Worm (Caenorhabditis elegans) whole organism, L3 larva: ENCODE measurements around the gene F07A11.4.
A peak's percentile ranks its signal among the peaks of the same experiment; 100 is the strongest.

Experiments used
- R02D3.7 ChIP-seq: fragments of 150-350 bp; optimal IDR thresholded peaks from 2 replicates; lab custom pipeline; 2014; ENCODE audit warnings: missing biosample characterization, missing genetic modification characterization
- ZK546.5 ChIP-seq: sonication (generic microtip); optimal IDR thresholded peaks from 2 replicates; lab custom pipeline; 2017; ENCODE audit warnings: missing biosample characterization, missing genetic modification characterization
- ama-1 ChIP-seq: fragments of 150-350 bp; optimal IDR thresholded peaks from 2 replicates; lab custom pipeline; 2018
- ceh-16 ChIP-seq: sonication (generic microtip); optimal IDR thresholded peaks from 2 replicates; lab custom pipeline; 2017; ENCODE audit warnings: missing biosample characterization, missing genetic modification characterization
- ceh-28 ChIP-seq: fragments of 150-350 bp; optimal IDR thresholded peaks from 2 replicates; lab custom pipeline; 2014; ENCODE audit warnings: missing biosample characterization, missing genetic modification reagents, missing genetic modification characterization
- ceh-82 ChIP-seq: fragments of 150-350 bp; optimal IDR thresholded peaks from 2 replicates; lab custom pipeline; 2014; ENCODE audit warnings: missing biosample characterization, missing genetic modification characterization
- ceh-9 ChIP-seq: sonication (generic microtip); optimal IDR thresholded peaks from 2 replicates; lab custom pipeline; 2018; ENCODE audit warnings: missing biosample characterization, missing genetic modification characterization
- daf-12 ChIP-seq: fragments of 150-350 bp; optimal IDR thresholded peaks from 2 replicates; lab custom pipeline; 2014; ENCODE audit warnings: missing biosample characterization, missing genetic modification reagents, missing genetic modification characterization
- egl-27 ChIP-seq: sonication (generic microtip); optimal IDR thresholded peaks from 4 replicates; lab custom pipeline; 2017; ENCODE audit warnings: missing biosample characterization, missing genetic modification reagents, missing genetic modification characterization
- egl-5 ChIP-seq: fragments of 150-350 bp; optimal IDR thresholded peaks from 2 replicates; lab custom pipeline; 2017; ENCODE audit warnings: missing biosample characterization, missing genetic modification reagents, missing genetic modification characterization, inconsistent platforms
- elt-1 ChIP-seq: fragments of 150-350 bp; optimal IDR thresholded peaks from 2 replicates; lab custom pipeline; 2014; ENCODE audit warnings: missing biosample characterization, missing genetic modification characterization
- elt-2 ChIP-seq: sonication (generic microtip); optimal IDR thresholded peaks from 2 replicates; lab custom pipeline; 2016; ENCODE audit warnings: missing genetic modification reagents, mild to moderate bottlenecking, missing genetic modification characterization, missing compliant biosample characterization
- elt-3 ChIP-seq, 3 experiments: fragments of 150-350 bp in 1 of 3; sonication (generic microtip) in 2 of 3; optimal IDR thresholded peaks; 2 replicates in 2 of 3; 4 replicates in 1 of 3; lab custom pipeline; 2014 to 2017; ENCODE audit warnings: missing biosample characterization in 3 of 3, missing genetic modification characterization in 3 of 3
- eor-1 ChIP-seq, 2 experiments: fragments of 150-350 bp; optimal IDR thresholded peaks; 2 replicates each; lab custom pipeline; 2014 to 2018; ENCODE audit warnings: missing biosample characterization in 2 of 2, missing genetic modification characterization in 2 of 2
- fkh-10 ChIP-seq: sonication (generic microtip); optimal IDR thresholded peaks from 2 replicates; lab custom pipeline; 2017; ENCODE audit warnings: missing biosample characterization, missing genetic modification reagents, missing genetic modification characterization
- fkh-2 ChIP-seq: fragments of 150-350 bp; optimal IDR thresholded peaks from 2 replicates; lab custom pipeline; 2014; ENCODE audit warnings: missing biosample characterization, missing genetic modification reagents, missing genetic modification characterization
- fos-1 ChIP-seq: fragments of 150-350 bp; optimal IDR thresholded peaks from 2 replicates; lab custom pipeline; 2014; ENCODE audit warnings: missing biosample characterization, missing genetic modification characterization
- lin-39 ChIP-seq: fragments of 150-350 bp; optimal IDR thresholded peaks from 2 replicates; lab custom pipeline; 2018; ENCODE audit warnings: missing biosample characterization, missing genetic modification reagents, missing genetic modification characterization
- lsy-12 ChIP-seq: sonication (generic microtip); optimal IDR thresholded peaks from 2 replicates; lab custom pipeline; 2016; ENCODE audit warnings: mild to moderate bottlenecking, missing genetic modification characterization, missing compliant biosample characterization
- mdl-1 ChIP-seq: fragments of 150-350 bp; optimal IDR thresholded peaks from 2 replicates; lab custom pipeline; 2014; ENCODE audit warnings: missing biosample characterization, missing genetic modification characterization
- mml-1 ChIP-seq: fragments of 150-350 bp; sonication (generic microtip); optimal IDR thresholded peaks from 3 replicates; lab custom pipeline; 2014; ENCODE audit warnings: missing biosample characterization, missing genetic modification characterization
- nfya-1 ChIP-seq: sonication (generic microtip); optimal IDR thresholded peaks from 2 replicates; lab custom pipeline; 2017; ENCODE audit warnings: missing genetic modification characterization, mild to moderate bottlenecking, missing compliant biosample characterization, antibody characterized with exemption, moderate library complexity; ENCODE audit not compliant: insufficient read depth
- nhr-11 ChIP-seq: fragments of 150-350 bp; optimal IDR thresholded peaks from 2 replicates; lab custom pipeline; 2014; ENCODE audit warnings: missing biosample characterization, missing genetic modification characterization
- nhr-12 ChIP-seq: fragments of 150-350 bp; optimal IDR thresholded peaks from 2 replicates; lab custom pipeline; 2014; ENCODE audit warnings: missing biosample characterization, missing genetic modification characterization
- nhr-23 ChIP-seq: fragments of 150-350 bp; optimal IDR thresholded peaks from 2 replicates; lab custom pipeline; 2014; ENCODE audit warnings: missing biosample characterization, missing genetic modification reagents, missing genetic modification characterization
- nhr-237 ChIP-seq: fragments of 150-350 bp; optimal IDR thresholded peaks from 2 replicates; lab custom pipeline; 2014; ENCODE audit warnings: missing biosample characterization, missing genetic modification characterization
- nhr-25 ChIP-seq: sonication (generic microtip); optimal IDR thresholded peaks from 2 replicates; lab custom pipeline; 2017; ENCODE audit warnings: missing biosample characterization, missing genetic modification characterization
- nhr-28 ChIP-seq: fragments of 150-350 bp; optimal IDR thresholded peaks from 2 replicates; lab custom pipeline; 2014; ENCODE audit warnings: missing biosample characterization, missing genetic modification characterization
- nhr-43 ChIP-seq: sonication (generic microtip); optimal IDR thresholded peaks from 2 replicates; lab custom pipeline; 2016; ENCODE audit warnings: mild to moderate bottlenecking, missing genetic modification characterization, missing compliant biosample characterization; ENCODE audit not compliant: poor library complexity, severe bottlenecking
- nhr-67 ChIP-seq: fragments of 150-350 bp; optimal IDR thresholded peaks from 2 replicates; lab custom pipeline; 2014; ENCODE audit warnings: missing biosample characterization, missing genetic modification characterization
- nhr-76 ChIP-seq: fragments of 150-350 bp; sonication (generic microtip); optimal IDR thresholded peaks from 5 replicates; lab custom pipeline; 2014; ENCODE audit warnings: missing biosample characterization, missing genetic modification characterization
- nhr-77 ChIP-seq: fragments of 150-350 bp; optimal IDR thresholded peaks from 2 replicates; lab custom pipeline; 2014; ENCODE audit warnings: missing biosample characterization, missing genetic modification characterization
- pha-4 ChIP-seq: fragments of 150-350 bp; optimal IDR thresholded peaks from 2 replicates; lab custom pipeline; 2014; ENCODE audit warnings: missing biosample characterization, missing genetic modification reagents, missing genetic modification characterization
- pqm-1 ChIP-seq: fragments of 150-350 bp; optimal IDR thresholded peaks from 2 replicates; lab custom pipeline; 2017; ENCODE audit warnings: missing biosample characterization, missing genetic modification characterization, inconsistent platforms
- sea-2 ChIP-seq: fragments of 150-350 bp; sonication (generic microtip); optimal IDR thresholded peaks from 4 replicates; lab custom pipeline; 2014; ENCODE audit warnings: missing biosample characterization, missing genetic modification reagents, missing genetic modification characterization
- skn-1 ChIP-seq: fragments of 150-350 bp; optimal IDR thresholded peaks from 2 replicates; lab custom pipeline; 2014; ENCODE audit warnings: missing biosample characterization, missing genetic modification characterization
- snpc-4 ChIP-seq: fragments of 150-350 bp; optimal IDR thresholded peaks from 2 replicates; lab custom pipeline; 2014; ENCODE audit warnings: missing biosample characterization, missing genetic modification characterization
- tbx-2 ChIP-seq: sonication (generic microtip); optimal IDR thresholded peaks from 2 replicates; lab custom pipeline; 2016; ENCODE audit warnings: mild to moderate bottlenecking, missing genetic modification characterization, missing compliant biosample characterization
- unc-39 ChIP-seq: sonication (generic microtip); optimal IDR thresholded peaks from 4 replicates; lab custom pipeline; 2017; ENCODE audit warnings: missing biosample characterization, missing genetic modification characterization
- unc-62 ChIP-seq: fragments of 150-350 bp; sonication (generic microtip); optimal IDR thresholded peaks from 4 replicates; lab custom pipeline; 2014; ENCODE audit warnings: missing biosample characterization, missing genetic modification reagents, missing genetic modification characterization
- ztf-11 ChIP-seq: fragments of 150-350 bp; optimal IDR thresholded peaks from 2 replicates; lab custom pipeline; 2014; ENCODE audit warnings: missing biosample characterization, missing genetic modification characterization
- ztf-4 ChIP-seq: fragments of 150-350 bp; optimal IDR thresholded peaks from 2 replicates; lab custom pipeline; 2014; ENCODE audit warnings: missing biosample characterization, missing genetic modification characterization

The F07A11.4 gene

ce11 chrII:11642736-11643135 lies 41.9 kb downstream of the F07A11.4 start:
- TF ChIP-seq mdl-1 (no peak), ZK546.5 (tag; lab: Kevin White, UChicago) (no peak), ztf-11 (tag; lab: Kevin White, UChicago) (no peak), nfya-1 (tag; lab: Kevin White, UChicago) (peak; percentile 67), nhr-12 (no peak), ceh-9 (tag; lab: Kevin White, UChicago) (no peak), nhr-28 (no peak), pqm-1 (tag; lab: Kevin White, UChicago) (no peak), nhr-23 (tag; lab: Kevin White, UChicago) (no peak)

DNA sequence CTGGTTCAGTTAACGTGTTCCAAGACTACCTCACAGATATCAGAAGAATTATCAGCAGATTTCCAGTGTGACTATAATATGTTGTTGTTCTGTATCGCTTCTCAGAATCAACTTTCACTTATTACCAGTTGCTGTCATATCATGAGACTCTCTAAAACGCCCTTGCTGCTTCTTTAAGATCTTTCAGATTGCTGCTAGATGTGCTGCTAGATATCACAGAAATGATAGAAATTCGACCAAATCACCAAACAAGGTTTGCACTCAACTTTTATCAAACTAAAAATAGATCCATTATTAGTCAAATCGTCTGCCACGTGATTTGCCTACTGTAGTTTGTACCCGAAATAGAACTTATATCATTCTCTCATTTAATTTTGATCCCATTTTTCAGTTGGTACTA lies 43.7 kb downstream of the F07A11.4 start:
- TF ChIP-seq nhr-237 (tag; lab: Kevin White, UChicago) (no peak), nhr-43 (tag; lab: Kevin White, UChicago) (no peak), ztf-4 (tag; lab: Kevin White, UChicago) (no peak), eor-1 (tag; optimal IDR thresholded peaks at IDR 0.05; lab: Kevin White, UChicago) (no peak), egl-5 (no peak), unc-39 (tag; lab: Kevin White, UChicago) (no peak), ztf-11 (tag; lab: Kevin White, UChicago) (no peak), elt-1 (no peak), sea-2 (GFP tag; lab: Kevin White, UChicago) (no peak), tbx-2 (tag; lab: Kevin White, UChicago) (no peak), skn-1 (tag; lab: Kevin White, UChicago) (no peak), ceh-9 (tag; lab: Kevin White, UChicago) (no peak), elt-2 (tag; lab: Kevin White, UChicago) (no peak)

- TF ChIP-seq R02D3.7 (tag; lab: Kevin White, UChicago) (no peak), ceh-28 (no peak), mml-1 (tag; lab: Kevin White, UChicago) (no peak), fkh-10 (GFP tag; lab: Kevin White, UChicago) (no peak), nhr-12 (no peak), lin-39 (no peak), nhr-43 (tag; lab: Kevin White, UChicago) (peak; percentile 51), daf-12 (tag; lab: Kevin White, UChicago) (no peak), nhr-23 (tag; lab: Kevin White, UChicago) (no peak)
These were observed 44.6 kb downstream of the F07A11.4 start for ce11 chrII:11645383-11645782.

DNA sequence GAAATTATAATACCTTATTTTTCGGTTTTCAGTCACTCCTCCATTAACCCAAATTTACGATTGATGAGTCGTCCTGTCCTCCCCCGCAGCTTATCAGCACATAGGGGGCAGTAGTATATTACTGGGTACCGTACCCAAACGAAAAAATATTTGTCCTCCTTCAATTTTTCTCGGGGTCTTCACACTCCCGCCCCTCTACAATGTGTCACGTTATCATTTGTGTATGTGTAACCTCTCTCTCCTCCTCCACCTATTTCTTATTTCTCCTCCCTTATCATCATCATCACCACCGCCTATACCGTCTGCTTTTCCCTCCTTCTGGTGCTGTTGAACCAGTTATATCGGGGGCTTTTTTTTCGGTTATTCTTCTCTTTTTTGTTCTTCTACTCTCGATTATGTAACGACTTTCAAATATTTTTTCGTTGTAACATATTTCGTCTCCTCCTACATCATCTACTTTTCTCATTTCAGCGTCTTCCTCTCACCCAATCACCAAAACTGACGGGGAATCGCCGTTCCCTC lies 45.5 kb downstream of the F07A11.4 start, which contains the start of gene ghi-1:
Gene ghi-1, plus strand, starts transcription at position 472 of the 522 bp plus-strand sequence.
- no peak for TF ChIP-seq egl-27 (tag; lab: Kevin White, UChicago)
- TF ChIP-seq skn-1 (tag; lab: Kevin White, UChicago): peak; percentile 17
- TF ChIP-seq ceh-28: no peak
- TF ChIP-seq unc-62: no peak
- TF ChIP-seq sea-2 (GFP tag; lab: Kevin White, UChicago): no peak
- TF ChIP-seq tbx-2 (tag; lab: Kevin White, UChicago): no peak
- TF ChIP-seq egl-5: no peak
- no peak for TF ChIP-seq ama-1 (lab: Kevin White, UChicago)
- TF ChIP-seq nhr-237 (tag; lab: Kevin White, UChicago): no peak
- TF ChIP-seq ztf-11 (tag; lab: Kevin White, UChicago): no peak
- TF ChIP-seq nhr-11 (tag; lab: Kevin White, UChicago): no peak
- peak; percentile 27 for TF ChIP-seq nhr-25
- TF ChIP-seq nfya-1 (tag; lab: Kevin White, UChicago): peak; percentile 40
- no peak for TF ChIP-seq ceh-9 (tag; lab: Kevin White, UChicago)
- no peak for TF ChIP-seq snpc-4 (tag; lab: Kevin White, UChicago)
- TF ChIP-seq nhr-76 (tag; lab: Kevin White, UChicago): no peak
- peak; percentile 2 for TF ChIP-seq nhr-43 (tag; lab: Kevin White, UChicago)
- peak; percentile 29 for TF ChIP-seq pqm-1 (tag; lab: Kevin White, UChicago)
- no peak for TF ChIP-seq lsy-12 (tag; lab: Kevin White, UChicago)
- TF ChIP-seq nhr-77 (tag; lab: Kevin White, UChicago): no peak
- TF ChIP-seq elt-1: no peak
- TF ChIP-seq fkh-10 (GFP tag; lab: Kevin White, UChicago): no peak
- TF ChIP-seq pha-4 (tag; lab: Kevin White, UChicago): peak; percentile 8
- no peak for TF ChIP-seq ceh-82
- no peak for TF ChIP-seq unc-39 (tag; lab: Kevin White, UChicago)
- no peak for TF ChIP-seq fos-1 (tag; lab: Kevin White, UChicago)
- no peak for TF ChIP-seq fkh-2 (tag; lab: Kevin White, UChicago)
- TF ChIP-seq elt-2 (tag; lab: Kevin White, UChicago): peak; percentile 75
- no peak for TF ChIP-seq ZK546.5 (tag; lab: Kevin White, UChicago)
- no peak for TF ChIP-seq lin-39
- no peak for TF ChIP-seq mdl-1
- TF ChIP-seq ceh-16 (tag; lab: Kevin White, UChicago): no peak
- TF ChIP-seq elt-3 (tag; optimal IDR thresholded peaks at IDR 0.05; lab: Kevin White, UChicago): no peak
- no peak for TF ChIP-seq nhr-67
